Worm (Caenorhabditis elegans) whole organism, dauer: ENCODE data around the gene F14H8.8.

Experiments
- unc-62 ChIP-seq: sonication (generic microtip); optimal IDR thresholded peaks from 2 replicates; lab custom pipeline; 2017; ENCODE audit warnings: missing biosample characterization, missing genetic modification reagents, missing genetic modification characterization

F14H8.8 gene

ce11 chrV:15058423-15058822, 29.2 kb downstream of the F14H8.8 start:
- TF ChIP-seq unc-62 (GFP tag; lab: Kevin White, UChicago), result no peak

- no peak for TF ChIP-seq unc-62 (GFP tag; lab: Kevin White, UChicago)
Measured at ce11 chrV:15058965-15059364, 29.7 kb downstream of the F14H8.8 start.

DNA sequence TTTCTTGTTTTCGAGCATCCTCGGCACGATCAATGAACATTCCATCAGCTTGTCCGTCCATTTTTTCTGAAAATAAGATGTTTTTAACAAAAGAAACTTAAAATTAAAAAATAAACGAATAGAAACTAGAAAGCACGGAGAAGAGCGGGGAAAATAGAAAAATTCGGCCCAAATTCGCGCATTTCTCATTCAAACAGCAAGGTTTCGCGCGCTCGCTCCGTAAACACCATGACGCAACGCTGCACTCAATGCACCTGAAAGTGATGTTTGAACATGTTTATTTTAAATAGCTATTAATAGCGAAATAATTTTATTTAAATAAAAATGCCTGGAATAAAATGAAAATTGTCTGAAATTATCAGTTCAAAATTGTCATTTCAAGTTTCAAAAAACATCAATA, 30.3 kb downstream of the F14H8.8 start, which contains the start of the genes mcm-3 and C25D7.15:
Gene mcm-3, minus strand, starts transcription at position 66 of the 400 bp plus-strand sequence.
Gene C25D7.15, plus strand, starts transcription at position 275 of the 400 bp plus-strand sequence.
- no peak for TF ChIP-seq unc-62 (GFP tag; lab: Kevin White, UChicago)

- TF ChIP-seq unc-62 (GFP tag; lab: Kevin White, UChicago), result no peak
Measured at ce11 chrV:15060595-15060994, 31.3 kb downstream of the F14H8.8 start.

- TF ChIP-seq unc-62 (GFP tag; lab: Kevin White, UChicago), result no peak
Measured at ce11 chrV:15063987-15064386, 34.7 kb downstream of the F14H8.8 start, which contains the start of gene rap-2. Gene rap-2, minus strand, starts transcription at chrV:15064087.

ce11 chrV:15065068-15065744, 35.9 kb downstream of the F14H8.8 start, which contains the start of gene C25D7.9:
Gene C25D7.9, plus strand, starts transcription at chrV:15065135.
- no peak for TF ChIP-seq unc-62 (GFP tag; lab: Kevin White, UChicago)

- TF ChIP-seq unc-62 (GFP tag; lab: Kevin White, UChicago), result no peak
Measured at ce11 chrV:15065837-15066348, 36.6 kb downstream of the F14H8.8 start, which contains the start of gene otub-1. Gene otub-1, plus strand, starts transcription at chrV:15066298.

- no peak for TF ChIP-seq unc-62 (GFP tag; lab: Kevin White, UChicago)
Measured at ce11 chrV:15067165-15067564, 37.9 kb downstream of the F14H8.8 start, which contains the start of gene C25D7.10. Gene C25D7.10, plus strand, starts transcription at chrV:15067465.

DNA sequence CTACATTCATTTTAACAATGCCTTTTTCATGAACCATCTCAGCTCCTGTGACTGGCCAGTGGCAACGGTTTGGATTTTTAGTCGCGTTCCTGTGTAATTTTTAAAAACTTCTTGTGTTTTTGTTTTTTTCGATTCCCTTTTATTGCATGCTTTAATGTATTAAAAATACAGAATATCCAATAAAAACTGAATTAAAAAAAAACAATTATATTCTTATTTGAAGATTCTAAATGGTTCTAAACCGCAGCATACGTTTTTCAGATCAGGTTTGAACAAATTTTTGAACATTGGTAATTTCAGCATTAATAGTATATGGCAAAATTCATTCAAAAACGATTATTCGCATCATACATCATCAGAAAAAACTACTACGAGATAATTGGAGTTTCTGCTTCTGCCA, 39.1 kb downstream of the F14H8.8 start, which contains the start of gene dnj-3:
Gene dnj-3, plus strand, starts transcription at position 301 of the 400 bp plus-strand sequence.
- no peak for TF ChIP-seq unc-62 (GFP tag; lab: Kevin White, UChicago)

ce11 chrV:15069435-15069985, 40.2 kb downstream of the F14H8.8 start:
- no peak for TF ChIP-seq unc-62 (GFP tag; lab: Kevin White, UChicago)

DNA sequence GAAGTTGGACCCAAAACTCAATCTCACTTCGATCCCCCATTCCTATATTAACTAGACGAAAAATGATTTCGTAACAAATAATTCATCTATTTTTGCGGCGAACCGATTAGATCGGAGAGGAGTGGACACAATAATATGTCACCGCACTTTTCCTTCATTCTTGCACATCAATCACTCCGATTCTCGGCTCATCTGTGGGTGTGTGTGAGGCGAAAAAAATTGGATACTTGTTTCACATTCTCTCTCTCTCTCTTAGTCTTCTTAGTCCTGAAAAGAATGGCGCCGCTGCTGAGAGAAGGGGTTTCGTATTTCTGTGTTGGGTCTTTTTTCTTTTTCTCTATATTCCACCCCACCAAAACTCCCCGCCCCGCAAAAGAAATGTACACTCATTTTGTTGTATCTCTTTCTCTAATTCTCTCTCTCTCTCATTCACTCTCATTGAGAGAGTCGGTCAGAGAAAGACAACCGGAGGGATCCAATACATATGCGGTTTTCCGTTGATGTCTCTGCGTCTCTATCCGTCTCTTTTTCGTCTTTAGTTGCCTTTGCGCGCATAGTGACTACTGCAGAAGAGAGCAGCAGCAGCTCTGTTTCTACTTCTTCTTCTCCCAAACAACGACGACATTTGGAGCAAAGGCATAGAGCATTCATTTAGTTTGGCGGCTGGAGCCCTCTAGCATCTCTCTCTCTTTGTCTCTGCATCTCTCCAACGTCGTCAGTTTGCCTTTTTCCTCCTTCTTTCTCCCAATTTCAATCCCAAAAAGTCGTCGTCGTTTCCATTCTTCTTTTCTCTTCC, 41.9 kb downstream of the F14H8.8 start, which contains the start of gene unc-76:
Gene unc-76, plus strand, starts transcription at position 746 of the 796 bp plus-strand sequence.
- TF ChIP-seq unc-62 (GFP tag; lab: Kevin White, UChicago), result no peak

ce11 chrV:15072738-15073137, 43.5 kb downstream of the F14H8.8 start:
- no peak for TF ChIP-seq unc-62 (GFP tag; lab: Kevin White, UChicago)

DNA sequence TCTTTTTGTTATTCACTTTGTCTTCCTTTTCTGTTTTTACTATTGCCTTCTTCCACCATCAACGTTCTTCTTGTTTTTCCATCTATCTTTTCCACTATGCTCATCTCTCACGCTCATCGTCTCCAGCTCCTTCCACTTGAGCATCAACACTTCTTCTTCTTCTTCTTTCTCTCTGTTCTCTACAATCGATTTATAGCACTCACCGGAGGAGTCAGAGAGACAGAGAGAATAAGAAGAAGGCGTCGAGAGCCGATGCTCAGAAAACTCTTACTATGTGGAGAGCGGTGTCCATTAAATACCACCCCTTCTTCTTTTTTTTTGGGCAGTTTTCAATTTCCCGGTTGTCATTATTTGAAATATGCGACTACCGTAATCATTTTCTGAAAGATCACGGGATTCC, 45.6 kb downstream of the F14H8.8 start:
- no peak for TF ChIP-seq unc-62 (GFP tag; lab: Kevin White, UChicago)

ce11 chrV:15078560-15078959, 49.3 kb downstream of the F14H8.8 start:
- TF ChIP-seq unc-62 (GFP tag; lab: Kevin White, UChicago), result no peak
